Worm (Caenorhabditis elegans): ENCODE results near the gene T05C12.8.

The T05C12.8 gene

DNA sequence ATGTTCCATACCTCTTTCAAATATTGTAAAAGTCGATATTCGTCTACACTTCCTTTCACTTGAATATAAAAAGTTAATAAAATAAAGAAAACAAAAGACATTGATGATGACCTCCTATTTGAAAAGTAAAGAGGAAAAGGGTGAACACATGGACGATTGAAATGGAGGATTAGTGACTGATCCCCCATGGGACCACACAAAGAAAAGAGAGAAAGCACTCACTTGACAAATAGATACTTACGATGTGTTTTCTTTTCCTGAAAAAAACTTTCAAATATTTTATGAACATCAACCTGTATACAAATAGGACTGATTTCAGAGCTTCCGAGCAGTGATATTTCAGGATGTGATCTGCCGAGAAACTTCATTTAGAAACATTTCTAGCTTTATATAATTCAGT, 13.3 kb downstream of the T05C12.8 start, which contains the start of gene acr-14:
Gene acr-14 (minus strand): TSS at position 101 of the 400 bp plus-strand sequence.
- TF ChIP-seq T22C8.4 (GFP tag; IDR thresholded peaks at IDR 0.05), result no peak
- TF ChIP-seq flt-1 (GFP tag; IDR thresholded peaks at IDR 0.05), result no peak
- no peak for TF ChIP-seq ztf-29 (GFP tag; IDR thresholded peaks at IDR 0.05)
- no peak for TF ChIP-seq klf-2 (GFP tag; conservative IDR thresholded peaks at IDR 0.05)
- no peak for TF ChIP-seq ztf-23 (GFP tag; IDR thresholded peaks at IDR 0.05)
- TF ChIP-seq cog-1 (tag; optimal IDR thresholded peaks at IDR 0.05), result no peak
- TF ChIP-seq ref-1 (GFP tag; conservative IDR thresholded peaks at IDR 0.05), result no peak
- TF ChIP-seq tab-1 (GFP tag; IDR thresholded peaks at IDR 0.05), result no peak
- TF ChIP-seq med-1 (GFP tag; optimal IDR thresholded peaks at IDR 0.05; ENCODE audit: insufficient read depth), result no peak

DNA sequence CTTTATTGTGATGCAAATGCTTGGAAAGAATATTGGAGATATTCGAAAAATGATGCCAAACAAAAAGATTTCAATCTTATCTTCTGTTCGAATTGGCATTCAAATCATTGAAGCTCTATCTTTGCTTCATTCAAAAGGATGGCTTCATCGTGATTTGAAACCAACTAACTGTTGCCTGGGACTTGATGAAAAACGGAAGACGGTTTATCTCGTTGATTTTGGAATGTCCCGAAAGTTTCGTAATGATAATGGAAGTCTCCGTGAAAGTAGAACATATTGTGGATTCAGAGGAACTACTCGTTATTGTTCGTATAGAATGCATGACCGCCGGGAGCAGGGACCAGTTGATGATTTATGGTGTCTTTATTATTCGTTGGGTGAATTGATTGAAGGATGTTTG, 16.2 kb downstream of the T05C12.8 start:
- TF ChIP-seq flt-1 (GFP tag; IDR thresholded peaks at IDR 0.05) (no peak), T22C8.4 (GFP tag; IDR thresholded peaks at IDR 0.05) (no peak), med-1 (GFP tag; optimal IDR thresholded peaks at IDR 0.05; ENCODE audit: insufficient read depth) (no peak), cog-1 (tag; optimal IDR thresholded peaks at IDR 0.05) (no peak), tab-1 (GFP tag; IDR thresholded peaks at IDR 0.05) (no peak), klf-2 (GFP tag; conservative IDR thresholded peaks at IDR 0.05) (no peak), ztf-29 (GFP tag; IDR thresholded peaks at IDR 0.05) (no peak), ref-1 (GFP tag; conservative IDR thresholded peaks at IDR 0.05) (no peak), ztf-23 (GFP tag; IDR thresholded peaks at IDR 0.05) (no peak)

DNA sequence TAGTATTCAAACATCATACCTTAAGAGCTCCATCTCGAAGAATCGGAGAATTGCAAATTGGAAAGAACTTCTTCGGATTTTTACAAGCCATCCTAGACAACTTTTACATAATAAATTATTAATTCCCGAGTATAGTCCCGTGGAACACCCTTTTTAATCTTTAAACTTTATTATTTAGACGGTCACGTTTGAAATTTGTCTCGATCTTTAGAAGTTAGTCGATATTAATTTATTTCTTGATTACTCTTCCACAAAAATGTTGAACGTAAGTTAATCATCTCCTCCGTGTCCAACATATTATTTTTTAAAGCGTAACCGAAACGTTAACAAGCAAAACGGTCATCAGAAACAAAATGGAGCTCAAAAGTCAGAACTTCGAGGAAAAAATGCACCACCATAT, 16.9 kb downstream of the T05C12.8 start, which contains the start of the genes decr-1.3 and T05C12.1:
Gene decr-1.3 (minus strand): TSS at position 101 of the 400 bp plus-strand sequence.
Gene T05C12.1 (plus strand): TSS at position 232 of the 400 bp plus-strand sequence.
- TF ChIP-seq cog-1 (tag; optimal IDR thresholded peaks at IDR 0.05), result no peak
- TF ChIP-seq ztf-29 (GFP tag; IDR thresholded peaks at IDR 0.05), result no peak
- TF ChIP-seq med-1 (GFP tag; optimal IDR thresholded peaks at IDR 0.05; ENCODE audit: insufficient read depth), result no peak
- TF ChIP-seq ref-1 (GFP tag; conservative IDR thresholded peaks at IDR 0.05), result no peak
- no peak for TF ChIP-seq flt-1 (GFP tag; IDR thresholded peaks at IDR 0.05)
- no peak for TF ChIP-seq ztf-23 (GFP tag; IDR thresholded peaks at IDR 0.05)
- TF ChIP-seq T22C8.4 (GFP tag; IDR thresholded peaks at IDR 0.05), result no peak
- no peak for TF ChIP-seq klf-2 (GFP tag; conservative IDR thresholded peaks at IDR 0.05)
- TF ChIP-seq tab-1 (GFP tag; IDR thresholded peaks at IDR 0.05), result no peak

DNA sequence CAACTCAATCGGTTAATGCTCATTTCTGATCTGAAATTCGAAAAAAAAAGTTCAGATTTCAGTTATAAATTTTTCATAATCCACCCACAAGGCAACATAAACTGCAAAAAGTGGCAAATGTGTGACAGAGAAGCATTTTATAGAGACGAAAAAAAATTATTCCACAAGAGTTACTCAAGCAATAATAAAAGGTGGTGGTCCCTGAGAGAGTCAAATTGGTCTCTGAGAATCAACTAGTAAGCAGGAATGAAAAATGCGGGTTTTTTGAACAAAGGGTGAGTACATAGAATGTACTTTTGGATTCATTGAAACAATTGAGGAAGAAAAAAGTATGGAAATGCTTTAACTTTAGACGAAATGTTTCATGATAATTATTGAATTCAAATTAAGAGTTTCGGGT, 20.0 kb downstream of the T05C12.8 start, which contains the start of gene T05C12.11:
Gene T05C12.11 (minus strand): TSS at position 101 of the 400 bp plus-strand sequence.
- TF ChIP-seq cog-1 (tag; optimal IDR thresholded peaks at IDR 0.05), result no peak
- TF ChIP-seq ref-1 (GFP tag; conservative IDR thresholded peaks at IDR 0.05), result no peak
- TF ChIP-seq T22C8.4 (GFP tag; IDR thresholded peaks at IDR 0.05), result no peak
- no peak for TF ChIP-seq flt-1 (GFP tag; IDR thresholded peaks at IDR 0.05)
- no peak for TF ChIP-seq klf-2 (GFP tag; conservative IDR thresholded peaks at IDR 0.05)
- no peak for TF ChIP-seq med-1 (GFP tag; optimal IDR thresholded peaks at IDR 0.05; ENCODE audit: insufficient read depth)
- TF ChIP-seq ztf-29 (GFP tag; IDR thresholded peaks at IDR 0.05), result no peak
- no peak for TF ChIP-seq tab-1 (GFP tag; IDR thresholded peaks at IDR 0.05)
- no peak for TF ChIP-seq ztf-23 (GFP tag; IDR thresholded peaks at IDR 0.05)

DNA sequence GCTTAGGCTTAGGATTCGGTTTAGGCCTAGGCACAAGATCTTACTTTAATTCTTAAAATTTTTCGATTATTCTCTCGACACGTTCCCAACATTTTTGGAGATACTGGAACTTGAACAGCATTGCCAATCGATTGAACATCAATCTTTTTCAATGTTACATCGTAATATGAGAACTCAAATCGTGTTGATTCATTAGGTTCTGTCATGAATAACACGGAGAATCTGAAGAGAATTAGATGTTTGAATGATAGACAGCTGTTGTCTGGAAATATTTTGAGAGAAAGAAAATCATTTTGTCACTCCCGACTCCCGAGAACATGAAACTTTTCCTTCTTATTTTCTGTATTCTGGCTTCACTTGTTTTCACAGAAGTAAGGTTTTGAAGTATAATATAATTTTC, 21.1 kb downstream of the T05C12.8 start, which contains the start of gene T05C12.15:
Gene T05C12.15 (plus strand): TSS at position 301 of the 400 bp plus-strand sequence.
- TF ChIP-seq cog-1 (tag; optimal IDR thresholded peaks at IDR 0.05), result no peak
- no peak for TF ChIP-seq ztf-29 (GFP tag; IDR thresholded peaks at IDR 0.05)
- TF ChIP-seq ztf-23 (GFP tag; IDR thresholded peaks at IDR 0.05), result no peak
- TF ChIP-seq med-1 (GFP tag; optimal IDR thresholded peaks at IDR 0.05; ENCODE audit: insufficient read depth), result no peak
- TF ChIP-seq ref-1 (GFP tag; conservative IDR thresholded peaks at IDR 0.05), result no peak
- TF ChIP-seq flt-1 (GFP tag; IDR thresholded peaks at IDR 0.05), result no peak
- TF ChIP-seq T22C8.4 (GFP tag; IDR thresholded peaks at IDR 0.05), result no peak
- TF ChIP-seq tab-1 (GFP tag; IDR thresholded peaks at IDR 0.05), result no peak
- no peak for TF ChIP-seq klf-2 (GFP tag; conservative IDR thresholded peaks at IDR 0.05)

DNA sequence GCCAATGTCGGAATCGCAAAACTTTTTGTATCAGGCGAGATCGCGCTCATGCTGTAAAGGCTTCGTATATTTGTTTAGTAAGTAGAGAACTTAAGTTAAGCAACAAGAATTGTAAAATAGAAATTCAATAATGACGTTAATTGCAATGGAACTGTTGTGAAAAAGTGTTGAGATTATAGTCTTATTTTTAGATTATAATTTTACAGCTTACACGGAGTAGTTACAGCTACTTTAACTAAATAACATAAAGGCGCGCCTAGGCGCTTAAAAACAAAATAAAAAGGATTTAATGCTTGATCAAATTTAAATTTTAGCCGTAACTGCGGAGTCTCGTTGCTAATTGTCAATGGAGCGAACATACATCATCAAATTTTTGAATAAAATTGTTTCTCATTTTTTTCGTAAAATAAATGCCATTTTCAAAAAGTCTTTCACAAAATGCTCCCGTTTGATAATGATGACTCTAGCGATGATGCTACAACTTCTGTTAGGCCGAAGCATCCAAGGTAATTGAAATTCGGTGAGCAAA, 28.2 kb downstream of the T05C12.8 start, which contains the start of the genes emb-27 and rrf-3:
Gene emb-27 (minus strand): TSS at position 51 of the 529 bp plus-strand sequence.
Gene rrf-3 (plus strand): TSS at position 346 of the 529 bp plus-strand sequence.
- TF ChIP-seq flt-1 (GFP tag; IDR thresholded peaks at IDR 0.05) (no peak), T22C8.4 (GFP tag; IDR thresholded peaks at IDR 0.05) (no peak), cog-1 (tag; optimal IDR thresholded peaks at IDR 0.05) (no peak), ref-1 (GFP tag; conservative IDR thresholded peaks at IDR 0.05) (no peak), med-1 (GFP tag; optimal IDR thresholded peaks at IDR 0.05; ENCODE audit: insufficient read depth) (no peak), klf-2 (GFP tag; conservative IDR thresholded peaks at IDR 0.05) (no peak), tab-1 (GFP tag; IDR thresholded peaks at IDR 0.05) (no peak), ztf-23 (GFP tag; IDR thresholded peaks at IDR 0.05) (no peak), ztf-29 (GFP tag; IDR thresholded peaks at IDR 0.05) (no peak)

DNA sequence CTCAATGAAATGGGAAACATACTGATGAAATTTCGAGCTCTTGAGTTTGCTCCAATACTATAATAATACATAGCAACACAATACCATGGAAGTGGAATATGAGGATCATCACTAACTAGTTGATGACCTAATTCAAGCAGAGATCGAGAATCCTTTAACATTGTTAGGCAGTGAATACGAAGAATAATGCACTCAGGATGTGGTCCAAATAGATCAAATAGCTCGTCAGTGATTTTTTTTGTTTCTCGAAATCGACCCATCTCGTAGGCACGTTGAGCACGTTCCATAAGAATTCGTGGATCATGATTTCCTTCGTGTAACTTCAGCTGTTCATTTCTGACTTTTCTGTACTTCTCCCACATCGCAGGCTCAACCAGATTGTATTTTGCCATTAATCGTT, 29.4 kb downstream of the T05C12.8 start:
- TF ChIP-seq flt-1 (GFP tag; IDR thresholded peaks at IDR 0.05) (no peak), ztf-23 (GFP tag; IDR thresholded peaks at IDR 0.05) (no peak)

DNA sequence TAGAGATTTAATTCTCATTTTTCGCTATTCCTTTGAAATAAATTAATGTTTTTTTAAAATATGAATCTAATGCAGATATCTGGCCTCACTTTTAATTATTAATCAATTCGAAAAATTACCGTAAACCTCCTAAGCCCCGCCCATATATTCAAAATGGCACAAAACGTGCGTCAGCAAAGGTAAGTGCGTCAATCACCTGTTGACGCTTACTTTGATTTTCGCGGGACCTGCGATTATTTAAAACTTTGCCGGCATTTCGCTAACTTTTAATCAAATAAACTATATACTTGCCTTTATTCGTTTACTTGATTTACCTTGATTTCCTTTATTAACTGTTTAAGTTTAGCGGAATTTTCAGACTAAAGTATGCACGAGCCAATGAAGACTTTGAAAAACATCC, 32.4 kb downstream of the T05C12.8 start, which contains the start of gene pch-2:
Gene pch-2 (plus strand): TSS at position 359 of the 400 bp plus-strand sequence.
- TF ChIP-seq ztf-23 (GFP tag; IDR thresholded peaks at IDR 0.05), result no peak
- no peak for TF ChIP-seq T22C8.4 (GFP tag; IDR thresholded peaks at IDR 0.05)
- no peak for TF ChIP-seq med-1 (GFP tag; optimal IDR thresholded peaks at IDR 0.05; ENCODE audit: insufficient read depth)
- TF ChIP-seq ztf-29 (GFP tag; IDR thresholded peaks at IDR 0.05), result no peak
- TF ChIP-seq cog-1 (tag; optimal IDR thresholded peaks at IDR 0.05), result no peak
- no peak for TF ChIP-seq ref-1 (GFP tag; conservative IDR thresholded peaks at IDR 0.05)
- TF ChIP-seq klf-2 (GFP tag; conservative IDR thresholded peaks at IDR 0.05), result no peak

DNA sequence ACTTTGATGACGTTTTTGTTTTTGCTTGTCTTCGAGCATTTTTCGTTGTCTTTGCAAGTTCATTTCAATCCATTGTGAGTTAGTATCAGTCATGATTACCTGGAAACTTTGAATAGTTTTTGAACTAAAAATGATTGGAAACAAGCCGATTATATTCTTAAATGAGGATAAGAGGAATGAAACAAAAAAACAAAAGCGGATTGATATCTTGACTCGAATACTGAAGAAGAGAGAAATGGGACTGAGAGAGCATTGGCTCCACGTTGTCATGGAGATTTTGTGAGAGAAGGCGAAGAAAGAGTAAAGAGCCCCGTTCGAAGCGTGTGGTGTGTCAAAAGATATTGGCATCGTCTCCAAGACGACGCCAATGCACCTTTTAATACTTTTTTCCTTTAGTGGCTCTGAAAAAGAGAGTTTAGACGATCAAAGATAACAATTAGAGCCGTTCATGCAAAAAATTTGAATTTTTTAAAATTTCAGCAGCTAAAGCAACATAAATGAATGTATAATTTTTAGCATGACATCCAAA, 33.4 kb downstream of the T05C12.8 start, which contains the start of the genes tub-1 and tmem-138:
Gene tub-1 (minus strand): TSS at position 101 of the 529 bp plus-strand sequence.
Gene tmem-138 (plus strand): TSS at position 479 of the 529 bp plus-strand sequence.
- no peak for TF ChIP-seq tab-1 (GFP tag; IDR thresholded peaks at IDR 0.05)
